Fruit fly (Drosophila melanogaster): Measurements from ENCODE around the gene Or1a.

Or1a gene

DNA sequence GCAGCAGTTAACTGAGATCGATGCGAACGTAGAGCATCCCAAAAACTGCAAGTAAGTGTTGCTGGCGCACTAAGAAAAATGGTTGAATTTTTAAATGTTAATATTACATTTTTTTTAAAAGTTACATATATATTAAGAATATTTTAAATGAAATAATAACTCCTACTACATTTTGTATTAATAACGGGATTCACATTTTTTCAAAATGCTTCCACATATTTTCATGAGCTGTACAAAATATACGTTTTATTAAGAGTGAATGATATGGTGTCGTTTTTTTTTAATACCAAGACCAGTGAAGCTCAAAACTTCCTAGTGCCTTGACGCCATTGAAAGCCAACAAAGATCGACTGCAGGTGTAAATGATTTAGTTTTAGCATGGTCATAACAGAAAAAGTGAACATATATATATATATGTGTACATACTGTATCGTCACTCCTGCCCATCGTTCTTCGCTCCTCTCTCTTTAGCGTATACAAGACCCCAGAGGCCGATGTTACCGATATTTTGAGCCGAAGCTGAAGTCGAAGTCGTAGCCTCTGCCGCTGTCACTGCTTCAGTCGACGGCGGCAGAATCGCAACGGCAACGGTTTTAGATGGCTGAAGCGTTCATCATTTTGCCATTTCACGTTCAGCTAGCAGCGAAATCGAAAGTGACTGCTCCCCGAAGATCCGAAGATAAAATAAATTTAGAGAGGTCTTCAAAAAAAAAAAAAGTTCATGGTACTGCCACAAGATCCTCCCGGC is 27.7 kb downstream of the Or1a start:
- TF ChIP-seq CG7045 (GFP tag; optimal IDR thresholded peaks at IDR 0.05) = no peak
- no peak for TF ChIP-seq Clk (GFP tag; optimal IDR thresholded peaks at IDR 0.05)
- TF ChIP-seq Hr96 (GFP tag; optimal IDR thresholded peaks at IDR 0.05) = no peak

DNA sequence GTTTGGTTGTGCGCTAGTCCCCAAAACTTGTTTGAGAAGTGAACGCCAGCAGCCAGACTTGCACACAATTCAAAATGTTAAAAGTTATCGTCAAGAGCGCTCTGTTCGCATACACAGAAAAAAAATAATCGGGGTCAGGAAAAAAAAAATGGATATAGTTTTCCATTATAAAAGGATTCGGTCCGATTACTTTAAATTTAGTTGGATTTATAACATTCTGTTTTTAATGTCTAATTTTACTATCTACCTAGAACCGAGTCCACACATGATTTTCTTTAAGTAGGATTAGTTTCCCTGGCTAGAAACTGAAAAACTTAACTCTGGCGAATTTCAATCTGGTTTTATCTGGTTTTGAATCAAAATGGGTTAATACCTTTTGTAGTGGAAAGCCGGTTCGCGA is 30.3 kb downstream of the Or1a start:
- TF ChIP-seq kay (GFP tag; ENCODE audit: borderline replicate concordance) (no peak), toe (GFP tag; optimal IDR thresholded peaks at IDR 0.05) (no peak), Clk (GFP tag; optimal IDR thresholded peaks at IDR 0.05) (no peak)

DNA sequence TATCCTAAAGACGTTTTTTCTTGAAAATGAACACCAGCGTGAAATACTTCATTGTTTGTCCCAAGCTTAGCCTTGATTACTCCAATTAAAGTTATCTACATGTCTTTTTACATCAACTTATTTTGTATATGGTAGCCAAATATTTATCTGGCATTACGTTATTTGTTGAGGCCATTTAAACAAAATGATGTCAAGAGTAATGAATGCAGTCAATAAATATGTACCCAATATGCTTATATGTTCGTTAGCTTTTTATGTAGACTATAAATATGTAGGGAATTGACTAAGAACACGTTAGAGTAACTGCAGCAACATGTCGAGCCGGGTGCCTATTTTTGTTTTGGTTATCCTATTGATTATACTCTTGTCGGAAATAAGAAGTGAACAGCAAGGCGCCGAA is 35.3 kb downstream of the Or1a start, which contains the start of gene CG43181:
Gene CG43181, plus strand, starts transcription at position 301 of the 400 bp plus-strand sequence.
- TF ChIP-seq tj (GFP tag; optimal IDR thresholded peaks at IDR 0.05) = no peak
- TF ChIP-seq pad (GFP tag; optimal IDR thresholded peaks at IDR 0.05) = no peak
- TF ChIP-seq CG14711 (tag; optimal IDR thresholded peaks at IDR 0.05) = no peak
- TF ChIP-seq cnc (optimal IDR thresholded peaks at IDR 0.05) = no peak
- no peak for TF ChIP-seq CG33017 (tag; optimal IDR thresholded peaks at IDR 0.05)
- no peak for TF ChIP-seq ovo (GFP tag; optimal IDR thresholded peaks at IDR 0.05)
- no peak for TF ChIP-seq Mnt (GFP tag; optimal IDR thresholded peaks at IDR 0.05)
- TF ChIP-seq Crg-1 (GFP tag; optimal IDR thresholded peaks at IDR 0.05) = no peak
- TF ChIP-seq cic (GFP tag; optimal IDR thresholded peaks at IDR 0.05) = no peak
- no peak for TF ChIP-seq CG11617 (GFP tag; optimal IDR thresholded peaks at IDR 0.05)
- no peak for TF ChIP-seq toe (GFP tag; optimal IDR thresholded peaks at IDR 0.05)
- no peak for TF ChIP-seq Clk (GFP tag; optimal IDR thresholded peaks at IDR 0.05)
- no peak for TF ChIP-seq CG1620 (GFP tag; optimal IDR thresholded peaks at IDR 0.05)
- no peak for TF ChIP-seq bab1 (GFP tag; optimal IDR thresholded peaks at IDR 0.05)
- no peak for TF ChIP-seq kay (GFP tag; ENCODE audit: borderline replicate concordance)
- TF ChIP-seq CG12768 (GFP tag; optimal IDR thresholded peaks at IDR 0.05) = no peak
- no peak for TF ChIP-seq CG7045 (GFP tag; optimal IDR thresholded peaks at IDR 0.05)
- no peak for TF ChIP-seq Hr96 (GFP tag; optimal IDR thresholded peaks at IDR 0.05)
- no peak for TF ChIP-seq CG5204 (GFP tag; optimal IDR thresholded peaks at IDR 0.05)

DNA sequence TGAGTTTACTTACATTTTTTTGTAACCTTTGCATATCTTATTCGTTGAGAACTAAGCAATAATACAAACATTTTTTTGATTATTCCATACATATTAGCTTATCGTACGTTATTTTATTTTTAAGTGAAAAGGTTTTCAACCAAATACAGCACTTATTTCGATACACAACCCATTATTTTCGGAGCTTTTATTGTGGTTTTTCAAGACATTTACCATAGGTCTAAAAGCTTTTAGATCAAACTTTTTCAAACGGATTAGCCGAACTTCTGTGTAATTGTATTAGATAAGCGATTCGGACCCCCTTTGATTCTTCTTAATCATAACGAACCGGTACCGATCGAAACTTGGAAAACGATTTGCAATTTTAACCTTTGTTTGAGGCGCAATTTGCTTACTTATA is 36.0 kb downstream of the Or1a start:
- no peak for TF ChIP-seq pad (GFP tag; optimal IDR thresholded peaks at IDR 0.05)

DNA sequence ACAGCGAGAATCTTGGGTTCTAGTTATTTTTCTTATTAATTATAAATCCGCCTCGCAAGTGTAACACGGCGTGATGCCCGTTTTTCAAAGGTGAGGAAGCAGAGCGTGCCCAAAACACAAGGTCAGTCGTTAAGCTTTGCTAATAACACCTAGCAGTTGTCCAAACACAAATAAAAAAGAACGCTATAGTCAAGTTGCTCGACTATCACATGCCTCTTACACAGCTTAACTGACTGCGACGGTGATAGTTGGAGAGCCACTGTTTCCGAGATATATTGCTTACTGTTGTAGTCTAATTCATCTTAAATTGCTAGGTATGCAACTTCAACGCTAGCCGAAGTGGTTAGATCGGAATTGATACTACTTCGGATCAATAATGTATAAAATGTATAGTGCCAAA is 36.7 kb downstream of the Or1a start:
- TF ChIP-seq Clk (GFP tag; optimal IDR thresholded peaks at IDR 0.05) (no peak), CG5204 (GFP tag; optimal IDR thresholded peaks at IDR 0.05) (no peak), ovo (GFP tag; optimal IDR thresholded peaks at IDR 0.05) (no peak), CG7045 (GFP tag; optimal IDR thresholded peaks at IDR 0.05) (no peak), CG1620 (GFP tag; optimal IDR thresholded peaks at IDR 0.05) (no peak), toe (GFP tag; optimal IDR thresholded peaks at IDR 0.05) (no peak)

DNA sequence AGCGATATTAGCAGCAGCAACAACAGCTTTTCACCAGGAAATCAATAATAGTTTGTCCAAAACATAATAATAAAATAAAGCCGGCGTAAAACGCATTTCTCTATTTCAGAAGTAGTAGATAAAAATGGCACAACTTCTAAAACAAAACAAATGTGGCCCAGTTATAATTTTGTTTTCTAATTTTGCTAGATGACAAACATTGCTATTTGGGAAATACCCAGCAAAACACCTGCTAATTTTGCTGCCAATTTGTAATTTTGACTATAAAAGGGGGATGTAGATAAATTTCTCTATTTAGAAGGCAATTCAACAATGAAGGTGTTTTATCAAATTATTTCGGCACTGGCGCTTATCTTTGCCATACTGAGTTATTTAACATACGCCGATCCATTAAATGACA is 37.8 kb downstream of the Or1a start, which contains the start of gene CG43182:
Gene CG43182, plus strand, starts transcription at position 301 of the 400 bp plus-strand sequence.
- no peak for TF ChIP-seq cic (GFP tag; optimal IDR thresholded peaks at IDR 0.05)
- TF ChIP-seq bab1 (GFP tag; optimal IDR thresholded peaks at IDR 0.05) = no peak
- TF ChIP-seq Hr96 (GFP tag; optimal IDR thresholded peaks at IDR 0.05) = no peak
- TF ChIP-seq ovo (GFP tag; optimal IDR thresholded peaks at IDR 0.05) = no peak
- no peak for TF ChIP-seq pad (GFP tag; optimal IDR thresholded peaks at IDR 0.05)
- no peak for TF ChIP-seq CG1620 (GFP tag; optimal IDR thresholded peaks at IDR 0.05)
- TF ChIP-seq CG12768 (GFP tag; optimal IDR thresholded peaks at IDR 0.05) = no peak
- TF ChIP-seq CG14711 (tag; optimal IDR thresholded peaks at IDR 0.05) = no peak
- no peak for TF ChIP-seq toe (GFP tag; optimal IDR thresholded peaks at IDR 0.05)
- TF ChIP-seq CG11617 (GFP tag; optimal IDR thresholded peaks at IDR 0.05) = no peak
- no peak for TF ChIP-seq Mnt (GFP tag; optimal IDR thresholded peaks at IDR 0.05)
- TF ChIP-seq Crg-1 (GFP tag; optimal IDR thresholded peaks at IDR 0.05) = no peak
- TF ChIP-seq CG5204 (GFP tag; optimal IDR thresholded peaks at IDR 0.05) = no peak
- TF ChIP-seq cnc (optimal IDR thresholded peaks at IDR 0.05) = no peak

DNA sequence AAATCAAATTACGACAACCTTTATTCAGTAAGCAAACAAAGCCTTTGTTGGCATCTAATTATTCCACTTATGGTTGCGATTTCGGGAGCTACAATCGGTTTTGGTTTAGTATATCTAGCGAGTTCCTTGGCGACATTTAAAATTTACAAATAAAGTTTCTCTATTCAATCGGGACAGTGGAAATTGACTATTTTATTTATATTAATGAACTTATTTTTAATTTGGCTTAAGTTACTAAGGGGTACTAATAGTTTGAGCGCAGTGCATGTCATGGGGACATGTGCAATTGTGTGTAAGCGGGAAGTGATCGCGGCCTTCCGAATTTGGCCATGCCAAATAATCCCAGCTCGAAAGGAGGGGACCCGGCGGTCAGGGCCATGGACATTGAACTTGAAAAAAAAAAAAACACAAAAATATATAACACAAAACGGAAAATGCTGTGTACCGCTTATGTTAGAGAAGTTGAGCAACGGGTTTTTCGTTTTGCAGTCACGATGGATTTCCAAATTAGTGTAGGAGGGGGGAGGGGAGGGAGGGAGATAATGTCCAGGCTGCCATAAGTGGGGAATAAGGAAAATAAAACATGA is 39.1 kb downstream of the Or1a start:
- TF ChIP-seq CG7045 (GFP tag; optimal IDR thresholded peaks at IDR 0.05) = no peak
- no peak for TF ChIP-seq Mnt (GFP tag; optimal IDR thresholded peaks at IDR 0.05)
- no peak for TF ChIP-seq pad (GFP tag; optimal IDR thresholded peaks at IDR 0.05)
- TF ChIP-seq kay (GFP tag; ENCODE audit: borderline replicate concordance) = no peak
- TF ChIP-seq Crg-1 (GFP tag; optimal IDR thresholded peaks at IDR 0.05) = no peak
- no peak for TF ChIP-seq CG14711 (tag; optimal IDR thresholded peaks at IDR 0.05)
- TF ChIP-seq CG7101 (tag; optimal IDR thresholded peaks at IDR 0.05) = no peak
- no peak for TF ChIP-seq Clk (GFP tag; optimal IDR thresholded peaks at IDR 0.05)
- no peak for TF ChIP-seq bab1 (GFP tag; optimal IDR thresholded peaks at IDR 0.05)
- TF ChIP-seq CG11617 (GFP tag; optimal IDR thresholded peaks at IDR 0.05) = no peak
- no peak for TF ChIP-seq Hr96 (GFP tag; optimal IDR thresholded peaks at IDR 0.05)
- TF ChIP-seq CG33017 (tag; optimal IDR thresholded peaks at IDR 0.05) = no peak
- TF ChIP-seq cnc (optimal IDR thresholded peaks at IDR 0.05) = no peak
- TF ChIP-seq CG1620 (GFP tag; optimal IDR thresholded peaks at IDR 0.05) = no peak
- no peak for TF ChIP-seq toe (GFP tag; optimal IDR thresholded peaks at IDR 0.05)
- no peak for TF ChIP-seq ovo (GFP tag; optimal IDR thresholded peaks at IDR 0.05)
- TF ChIP-seq CG12768 (GFP tag; optimal IDR thresholded peaks at IDR 0.05) = no peak
- no peak for TF ChIP-seq tj (GFP tag; optimal IDR thresholded peaks at IDR 0.05)
- no peak for TF ChIP-seq CG5204 (GFP tag; optimal IDR thresholded peaks at IDR 0.05)
- no peak for TF ChIP-seq cic (GFP tag; optimal IDR thresholded peaks at IDR 0.05)
